Fruit fly (Drosophila melanogaster): Measurements from ENCODE around the gene CG9784.

Gene CG9784

DNA sequence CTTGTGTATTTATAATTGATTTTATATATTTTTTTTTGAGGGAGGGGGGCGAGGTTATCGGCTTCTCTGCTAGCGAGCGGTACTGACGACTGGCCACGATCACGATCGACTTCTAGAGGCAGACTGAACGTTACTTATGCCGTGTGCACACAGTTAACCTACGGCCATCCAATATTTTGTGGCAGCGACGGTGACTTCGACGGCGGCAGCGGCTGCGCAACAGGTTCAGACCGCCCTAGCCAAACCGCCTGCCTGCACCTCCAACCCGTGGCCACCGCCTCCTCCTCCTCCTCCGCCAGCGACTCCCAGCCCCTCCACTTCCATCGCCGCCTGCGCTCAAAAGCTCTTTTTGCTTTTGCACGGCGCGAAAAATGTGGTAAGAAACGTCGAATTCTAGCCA lies 22.4 kb upstream of the CG9784 start, which contains the start of gene CG9782 (continued):
- peak; percentile 51; the same call in 2 of the 3 replicates for TF ChIP-seq ci (GFP tag; IDR thresholded peaks at IDR 0.05)
- TF ChIP-seq CG17912 (GFP tag; optimal IDR thresholded peaks at IDR 0.05): no peak
- TF ChIP-seq crol (GFP tag; IDR thresholded peaks at IDR 0.05): peak; percentile 84
- TF ChIP-seq bbx (GFP tag; IDR thresholded peaks at IDR 0.05; ENCODE audit: partially characterized antibody): peak; percentile 17; the same call in 1 of the 2 replicates
- TF ChIP-seq Adf1 (GFP tag; IDR thresholded peaks at IDR 0.05): peak; percentile 81
- TF ChIP-seq nau (GFP tag; optimal IDR thresholded peaks at IDR 0.05): no peak
- no peak for TF ChIP-seq CG18262 (tag; optimal IDR thresholded peaks at IDR 0.05)
- 0 out of 2 replicates have a peak, but pooled peaks have one; percentile 19 for TF ChIP-seq CG9932 (GFP tag; IDR thresholded peaks at IDR 0.05)
- TF ChIP-seq cwo (GFP tag; optimal IDR thresholded peaks at IDR 0.05): peak; percentile 0
- peak; percentile 29; the same call in 1 of the 2 replicates for TF ChIP-seq CG32532 (GFP tag; IDR thresholded peaks at IDR 0.05)
- TF ChIP-seq az2 (GFP tag; optimal IDR thresholded peaks at IDR 0.05): no peak
- TF ChIP-seq lmd (GFP tag; IDR thresholded peaks at IDR 0.05): no peak
- no peak for TF ChIP-seq MESR4 (GFP tag; optimal IDR thresholded peaks at IDR 0.05)
- no peak for TF ChIP-seq Vsx1 (GFP tag; optimal IDR thresholded peaks at IDR 0.05)
- no peak for TF ChIP-seq HLH4C (GFP tag; IDR thresholded peaks at IDR 0.05; ENCODE audit: partially characterized antibody)
- TF ChIP-seq NfI (GFP tag; optimal IDR thresholded peaks at IDR 0.05): no peak
- no peak for TF ChIP-seq CG13775 (GFP tag; optimal IDR thresholded peaks at IDR 0.05)
- TF ChIP-seq row (GFP tag; IDR thresholded peaks at IDR 0.05): peak; percentile 21; the same call in 1 of the 3 replicates
- TF ChIP-seq unc-4 (GFP tag; IDR thresholded peaks at IDR 0.05; ENCODE audit: partially characterized antibody): 0 out of 2 replicates have a peak, but pooled peaks have one; percentile 16
- 0 out of 2 replicates have a peak, but pooled peaks have one; percentile 36 for TF ChIP-seq Bgb (GFP tag; IDR thresholded peaks at IDR 0.05; ENCODE audit: partially characterized antibody)
- TF ChIP-seq CG3847 (GFP tag; IDR thresholded peaks at IDR 0.05): no peak
- TF ChIP-seq Dbx (GFP tag; IDR thresholded peaks at IDR 0.05): 0 out of 3 replicates have a peak, but pooled peaks have one; percentile 16
- no peak for TF ChIP-seq nmo (GFP tag; optimal IDR thresholded peaks at IDR 0.05)
- no peak for TF ChIP-seq pita (GFP tag; optimal IDR thresholded peaks at IDR 0.05)
- TF ChIP-seq MBD-R2 (GFP tag; IDR thresholded peaks at IDR 0.05): 0 out of 2 replicates have a peak, but pooled peaks have one; percentile 10
- TF ChIP-seq HLH3B (GFP tag; IDR thresholded peaks at IDR 0.05): no peak
- no peak for TF ChIP-seq BtbVII (GFP tag; optimal IDR thresholded peaks at IDR 0.05)
- TF ChIP-seq abd-A (tag; optimal IDR thresholded peaks at IDR 0.05): peak; percentile 19
- no peak for TF ChIP-seq zfh1 (GFP tag; IDR thresholded peaks at IDR 0.05)
- peak; percentile 80 for TF ChIP-seq CG12769 (tag; optimal IDR thresholded peaks at IDR 0.05)
- no peak for TF ChIP-seq emc (GFP tag; optimal IDR thresholded peaks at IDR 0.05)
- TF ChIP-seq CG8290 (GFP tag; optimal IDR thresholded peaks at IDR 0.05): no peak
- TF ChIP-seq CG8290 (tag; optimal IDR thresholded peaks at IDR 0.05): no peak
- TF ChIP-seq CG6175 (GFP tag; IDR thresholded peaks at IDR 0.05): peak; percentile 91
- TF ChIP-seq hb (GFP tag; IDR thresholded peaks at IDR 0.05; ENCODE audit: partially characterized antibody): no peak
- peak; percentile 13 for TF ChIP-seq Med (GFP tag)
- no peak for TF ChIP-seq shn (GFP tag; optimal IDR thresholded peaks at IDR 0.05)

DNA sequence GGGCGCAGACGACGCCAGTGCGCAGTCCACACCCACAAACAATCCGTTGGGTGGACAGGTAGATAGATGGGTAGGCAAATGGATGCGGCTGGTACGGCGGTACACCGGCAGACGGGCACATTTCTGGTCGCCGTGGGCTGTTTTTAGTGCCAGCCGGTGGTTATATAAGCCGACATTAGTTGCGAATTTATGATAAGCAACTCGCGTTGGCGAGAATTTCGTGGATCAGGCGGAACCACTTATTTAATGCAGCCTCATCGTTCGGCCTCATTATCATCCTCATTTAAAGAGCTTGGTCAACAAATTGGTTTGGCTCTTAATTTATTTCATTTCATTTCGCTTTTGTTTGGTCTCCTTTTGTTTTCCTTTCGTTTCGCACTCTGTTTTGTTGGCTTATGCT lies 19.7 kb upstream of the CG9784 start:
- no peak for TF ChIP-seq CG10147 (GFP tag; optimal IDR thresholded peaks at IDR 0.05)
- TF ChIP-seq Pdp1 (GFP tag; optimal IDR thresholded peaks at IDR 0.05): peak in 1 of 2 experiments; percentile 53
- peak; percentile 5 for TF ChIP-seq Blimp-1 (GFP tag; optimal IDR thresholded peaks at IDR 0.05)
- no peak for TF ChIP-seq CG2129 (GFP tag; IDR thresholded peaks at IDR 0.05; ENCODE audit: partially characterized antibody)
- peak; percentile 48 for TF ChIP-seq nom (GFP tag; optimal IDR thresholded peaks at IDR 0.05)
- 0 out of 4 replicates have a peak, but pooled peaks have one; percentile 51 for TF ChIP-seq chinmo (GFP tag; IDR thresholded peaks at IDR 0.05; ENCODE audit: partially characterized antibody)
- no peak for TF ChIP-seq Bteb2 (GFP tag; optimal IDR thresholded peaks at IDR 0.05)
